Fruit fly (Drosophila melanogaster) whole organism, embryonic: ENCODE data around the gene mRpS10.

Source experiments
- B-H2 ChIP-seq: fragments of 200-800 bp; sonication (Bioruptor generic); optimal IDR thresholded peaks from 2 replicates; lab custom pipeline; 2018; ENCODE audit warnings: missing biosample characterization, mild to moderate bottlenecking, missing genetic modification characterization
- Bdp1 ChIP-seq: fragments of 200-800 bp; sonication (Bioruptor generic); optimal IDR thresholded peaks from 3 replicates; lab custom pipeline; 2016; ENCODE audit warnings: missing biosample characterization, missing genetic modification characterization
- CG12299 ChIP-seq: fragments of 200-800 bp; sonication (Bioruptor generic); optimal IDR thresholded peaks from 2 replicates; lab custom pipeline; 2018; ENCODE audit warnings: missing biosample characterization, mild to moderate bottlenecking, missing genetic modification characterization
- CG12659 ChIP-seq: fragments of 200-800 bp; sonication (Bioruptor generic); optimal IDR thresholded peaks from 3 replicates; lab custom pipeline; 2017; ENCODE audit warnings: mild to moderate bottlenecking, missing biosample characterization, missing genetic modification reagents, missing genetic modification characterization
- CG12769 ChIP-seq: fragments of 200-800 bp; sonication (Bioruptor generic); optimal IDR thresholded peaks from 2 replicates; lab custom pipeline; 2019; ENCODE audit warnings: missing biosample characterization, mild to moderate bottlenecking, missing genetic modification characterization, moderate library complexity
- CG12942 ChIP-seq: fragments of 200-800 bp; sonication (Bioruptor generic); optimal IDR thresholded peaks from 3 replicates; lab custom pipeline; 2016; ENCODE audit warnings: missing biosample characterization, missing genetic modification characterization
- CG14050 ChIP-seq: fragments of 200-800 bp; sonication (Bioruptor generic); IDR thresholded peaks from 3 replicates; pipeline ENCODE4 v1.3.6; 2022; ENCODE audit warnings: missing biosample characterization, missing genetic modification characterization
- CG14965 ChIP-seq: fragments of 200-800 bp; sonication (Bioruptor generic); optimal IDR thresholded peaks from 2 replicates; lab custom pipeline; 2016; ENCODE audit warnings: missing biosample characterization, missing genetic modification characterization, borderline replicate concordance
- CG16815 ChIP-seq: fragments of 200-800 bp; sonication (Bioruptor generic); optimal IDR thresholded peaks from 3 replicates; lab custom pipeline; 2017; ENCODE audit warnings: missing biosample characterization, mild to moderate bottlenecking, missing genetic modification characterization
- CG2875 ChIP-seq: fragments of 200-800 bp; sonication (Bioruptor generic); optimal IDR thresholded peaks from 2 replicates; lab custom pipeline; 2017; ENCODE audit warnings: missing biosample characterization, mild to moderate bottlenecking, missing genetic modification characterization, missing genetic modification reagents
- CG30020 ChIP-seq: fragments of 200-800 bp; optimal IDR thresholded peaks from 2 replicates; lab custom pipeline; 2019; ENCODE audit warnings: missing biosample characterization, mild to moderate bottlenecking, missing genetic modification characterization, moderate library complexity
- CG42726 ChIP-seq: fragments of 200-800 bp; sonication (Bioruptor generic); IDR thresholded peaks from 2 replicates; pipeline ENCODE4 v1.3.6; 2022; ENCODE audit warnings: missing biosample characterization, missing genetic modification characterization; ENCODE audit not compliant: partially characterized antibody
- CG4328 ChIP-seq: fragments of 200-800 bp; sonication (Bioruptor generic); optimal IDR thresholded peaks from 3 replicates; lab custom pipeline; 2017; ENCODE audit warnings: missing biosample characterization, missing genetic modification reagents, missing genetic modification characterization
- CG4854 ChIP-seq: fragments of 200-800 bp; sonication (Bioruptor generic); optimal IDR thresholded peaks from 2 replicates; lab custom pipeline; 2016; ENCODE audit warnings: missing biosample characterization, missing genetic modification characterization, inconsistent platforms
- CG7963 ChIP-seq: fragments of 200-800 bp; sonication (Bioruptor generic); IDR thresholded peaks from 3 replicates; pipeline ENCODE4 v1.3.6; 2022; ENCODE audit warnings: missing biosample characterization, missing genetic modification characterization; ENCODE audit not compliant: partially characterized antibody
- CG8089 ChIP-seq: fragments of 200-800 bp; sonication (Bioruptor generic); optimal IDR thresholded peaks from 3 replicates; lab custom pipeline; 2016; ENCODE audit warnings: missing biosample characterization, missing genetic modification characterization
- CG8944 ChIP-seq: fragments of 200-800 bp; sonication (Bioruptor generic); optimal IDR thresholded peaks from 3 replicates; lab custom pipeline; 2016; ENCODE audit warnings: missing biosample characterization, missing genetic modification characterization
- Dbx ChIP-seq: fragments of 200-800 bp; sonication (Bioruptor generic); IDR thresholded peaks from 3 replicates; pipeline ENCODE4 v1.3.6; 2022; ENCODE audit warnings: missing biosample characterization, missing genetic modification characterization
- Dip3 ChIP-seq: fragments of 200-800 bp; sonication (Bioruptor generic); optimal IDR thresholded peaks from 3 replicates; lab custom pipeline; 2016; ENCODE audit warnings: missing biosample characterization, missing genetic modification characterization
- Fer3 ChIP-seq: fragments of 200-800 bp; sonication (Bioruptor generic); optimal IDR thresholded peaks from 2 replicates; lab custom pipeline; 2018; ENCODE audit warnings: missing biosample characterization, mild to moderate bottlenecking, missing genetic modification characterization, moderate library complexity
- HLH3B ChIP-seq: fragments of 200-800 bp; sonication (Bioruptor generic); IDR thresholded peaks from 2 replicates; pipeline ENCODE4 v1.3.6; 2022; ENCODE audit warnings: missing biosample characterization, missing genetic modification characterization
- HLH4C ChIP-seq: fragments of 200-800 bp; sonication (Bioruptor generic); IDR thresholded peaks from 3 replicates; pipeline ENCODE4 v1.3.6; 2022; ENCODE audit warnings: missing biosample characterization, missing genetic modification characterization; ENCODE audit not compliant: partially characterized antibody
- Hey ChIP-seq: fragments of 200-800 bp; sonication (Bioruptor generic); optimal IDR thresholded peaks from 3 replicates; lab custom pipeline; 2018; ENCODE audit warnings: missing biosample characterization, mild to moderate bottlenecking, missing genetic modification characterization
- Jarid2 ChIP-seq: fragments of 200-800 bp; sonication (Bioruptor generic); optimal IDR thresholded peaks from 3 replicates; lab custom pipeline; 2017; ENCODE audit warnings: mild to moderate bottlenecking, missing biosample characterization, missing genetic modification reagents, missing genetic modification characterization
- Meics ChIP-seq: fragments of 200-800 bp; sonication (Bioruptor generic); optimal IDR thresholded peaks from 2 replicates; lab custom pipeline; 2017; ENCODE audit warnings: missing biosample characterization, mild to moderate bottlenecking, missing genetic modification characterization
- Mes4 ChIP-seq: fragments of 200-800 bp; sonication (Bioruptor generic); optimal IDR thresholded peaks from 2 replicates; lab custom pipeline; 2016; ENCODE audit warnings: missing biosample characterization, missing genetic modification characterization
- Oaz ChIP-seq: fragments of 200-800 bp; sonication (Bioruptor generic); IDR thresholded peaks from 2 replicates; pipeline ENCODE4 v1.3.6; 2022; ENCODE audit warnings: missing biosample characterization, missing genetic modification characterization
- Usf ChIP-seq: fragments of 200-800 bp; sonication (Bioruptor generic); optimal IDR thresholded peaks from 2 replicates; lab custom pipeline; 2017; ENCODE audit warnings: missing genotype, missing biosample characterization, missing genetic modification characterization
- chm ChIP-seq: fragments of 200-800 bp; sonication (Bioruptor generic); IDR thresholded peaks from 2 replicates; pipeline ENCODE4 v1.3.6; 2022; ENCODE audit warnings: missing biosample characterization, missing genetic modification characterization
- crc ChIP-seq: fragments of 200-800 bp; sonication (Bioruptor generic); optimal IDR thresholded peaks from 2 replicates; lab custom pipeline; 2016; ENCODE audit warnings: missing biosample characterization, missing genetic modification characterization
- crol ChIP-seq: fragments of 200-800 bp; sonication (Bioruptor generic); IDR thresholded peaks from 2 replicates; pipeline ENCODE4 v1.3.6; 2022; ENCODE audit warnings: missing biosample characterization, missing genetic modification characterization
- ewg ChIP-seq: fragments of 200-800 bp; sonication (Bioruptor generic); optimal IDR thresholded peaks from 3 replicates; lab custom pipeline; 2017; ENCODE audit warnings: mild to moderate bottlenecking, missing biosample characterization, missing genetic modification reagents, missing genetic modification characterization
- fru ChIP-seq: fragments of >200 bp; optimal IDR thresholded peaks from 2 replicates; lab custom pipeline; 2017
- gfzf ChIP-seq: fragments of 200-800 bp; sonication (Bioruptor generic); optimal IDR thresholded peaks from 2 replicates; lab custom pipeline; 2016; ENCODE audit warnings: missing biosample characterization, mild to moderate bottlenecking, missing genetic modification characterization, moderate library complexity
- jing ChIP-seq: fragments of 200-800 bp; sonication (Bioruptor generic); optimal IDR thresholded peaks from 2 replicates; lab custom pipeline; 2018; ENCODE audit warnings: missing biosample characterization, mild to moderate bottlenecking, missing genetic modification characterization
- ken ChIP-seq: fragments of 200-800 bp; sonication (Bioruptor generic); IDR thresholded peaks from 3 replicates; pipeline ENCODE4 v1.3.6; 2022; ENCODE audit warnings: missing biosample characterization, missing genetic modification characterization
- nau ChIP-seq: fragments of 200-800 bp; sonication (Bioruptor generic); optimal IDR thresholded peaks from 3 replicates; lab custom pipeline; 2017; ENCODE audit warnings: missing biosample characterization, mild to moderate bottlenecking, missing genetic modification characterization, missing genetic modification reagents
- odd ChIP-seq: fragments of 200-800 bp; sonication (Bioruptor generic); optimal IDR thresholded peaks from 2 replicates; lab custom pipeline; 2017; ENCODE audit warnings: missing biosample characterization, mild to moderate bottlenecking, missing genetic modification characterization
- org-1 ChIP-seq: fragments of 200-800 bp; sonication (Bioruptor generic); optimal IDR thresholded peaks from 2 replicates; lab custom pipeline; 2017; ENCODE audit warnings: missing biosample characterization, missing genetic modification characterization
- p53 ChIP-seq: fragments of 200-800 bp; sonication (Bioruptor generic); optimal IDR thresholded peaks from 2 replicates; lab custom pipeline; 2016; ENCODE audit warnings: missing biosample characterization, missing genetic modification characterization
- pnt ChIP-seq: fragments of 200-800 bp; sonication (Bioruptor generic); optimal IDR thresholded peaks from 3 replicates; lab custom pipeline; 2016; ENCODE audit warnings: missing biosample characterization, missing genetic modification characterization
- pros ChIP-seq: fragments of 200-800 bp; sonication (Bioruptor generic); optimal IDR thresholded peaks from 3 replicates; lab custom pipeline; 2019; ENCODE audit warnings: missing biosample characterization, mild to moderate bottlenecking, missing genetic modification characterization, moderate library complexity
- repo ChIP-seq: fragments of 200-800 bp; sonication (Bioruptor generic); optimal IDR thresholded peaks from 2 replicates; lab custom pipeline; 2016; ENCODE audit warnings: missing biosample characterization, missing genetic modification characterization
- sens ChIP-seq: fragments of 200-800 bp; sonication (Bioruptor generic); peaks from one replicate; lab custom pipeline; 2016; ENCODE audit warnings: missing biosample characterization, missing genetic modification characterization
- slbo ChIP-seq: fragments of 200-800 bp; sonication (Bioruptor generic); IDR thresholded peaks from 2 replicates; pipeline ENCODE4 v1.3.6; 2022; ENCODE audit warnings: missing biosample characterization, missing genetic modification characterization
- tna ChIP-seq: fragments of 200-800 bp; sonication (Bioruptor generic); IDR thresholded peaks from 2 replicates; pipeline ENCODE4 v1.3.6; 2022; ENCODE audit warnings: missing biosample characterization, missing genetic modification characterization; ENCODE audit not compliant: partially characterized antibody
- tx ChIP-seq: fragments of 200-800 bp; sonication (Bioruptor generic); optimal IDR thresholded peaks from 2 replicates; lab custom pipeline; 2016; ENCODE audit warnings: missing biosample characterization, missing genetic modification characterization
- wdn ChIP-seq: fragments of 200-800 bp; sonication (Bioruptor generic); IDR thresholded peaks from 2 replicates; pipeline ENCODE4 v1.3.6; 2022; ENCODE audit warnings: missing biosample characterization, missing genetic modification characterization
- zfh2 ChIP-seq: fragments of 200-800 bp; sonication (Bioruptor generic); optimal IDR thresholded peaks from 2 replicates; lab custom pipeline; 2016; ENCODE audit warnings: missing biosample characterization, missing genetic modification characterization

Gene mRpS10

DNA sequence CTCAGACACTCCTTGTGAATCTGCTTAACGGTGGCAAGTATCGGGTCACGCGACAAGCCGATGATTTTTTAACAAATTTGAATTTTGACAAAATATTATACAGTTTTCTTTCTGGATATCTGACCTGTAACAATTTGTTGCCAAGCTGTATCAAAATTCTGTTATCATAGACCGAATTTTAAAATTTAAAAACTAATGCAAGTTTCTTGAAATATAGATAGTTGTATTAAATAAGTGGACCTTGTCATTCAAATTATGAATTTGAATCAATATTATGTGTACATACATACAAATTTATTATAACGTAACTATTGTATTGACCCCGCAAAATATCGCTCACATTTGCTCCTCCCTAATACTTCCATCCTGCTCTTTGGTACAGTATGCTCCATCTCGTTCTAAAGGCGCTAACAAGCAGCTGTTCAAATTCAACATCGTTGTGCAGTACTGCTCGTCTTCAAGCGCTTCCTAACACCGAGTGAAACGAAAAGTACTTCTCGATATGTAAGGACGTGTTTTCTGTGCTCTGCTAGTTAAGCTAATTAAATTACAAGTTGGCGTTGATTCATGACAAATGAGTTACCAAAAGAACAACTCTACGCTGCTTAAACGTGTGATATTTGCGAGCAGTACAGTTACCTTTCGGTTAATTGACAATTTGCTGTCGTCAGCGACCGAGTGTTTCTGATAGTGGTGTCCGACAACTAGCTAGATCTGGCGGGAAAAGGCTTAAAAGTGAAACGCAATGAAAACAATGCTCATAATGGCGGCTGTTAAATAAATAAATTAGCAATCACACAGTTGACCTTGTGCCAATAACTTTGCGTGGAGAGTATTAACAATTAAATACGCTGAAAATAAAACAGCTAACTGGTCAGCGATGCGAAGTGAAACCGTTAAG, 33.1 kb upstream of the mRpS10 start, which contains the start of the genes Kpc1 and CG42542 (continued):
- peak; percentile 58 for TF ChIP-seq repo
- TF ChIP-seq Dbx, result peak; percentile 89
- no peak for TF ChIP-seq fru (lab: Kevin White, UChicago)
- peak; percentile 84 for TF ChIP-seq CG42726 (GFP tag; lab: Robert Waterston, UW)
- no peak for TF ChIP-seq Jarid2 (GFP tag; lab: Kevin White, UChicago)
- peak; percentile 67 for TF ChIP-seq ken
- TF ChIP-seq CG2875 (GFP tag; lab: Kevin White, UChicago), result no peak
- TF ChIP-seq CG16815 (GFP tag; lab: Kevin White, UChicago), result peak; percentile 77
- TF ChIP-seq Fer3 (tag; lab: Kevin White, UChicago), result no peak
- peak; percentile 56 for TF ChIP-seq CG8089
- peak; percentile 69 for TF ChIP-seq CG12942 (GFP tag; lab: Kevin White, UChicago)
- TF ChIP-seq Dip3 (GFP tag; lab: Kevin White, UChicago), result peak; percentile 73
- TF ChIP-seq CG8944 (GFP tag; lab: Kevin White, UChicago), result peak; percentile 59
- peak; percentile 36 for TF ChIP-seq Bdp1 (GFP tag; lab: Kevin White, UChicago)
- no peak for TF ChIP-seq crol (GFP tag; lab: Robert Waterston, UW)
- TF ChIP-seq Hey (tag; lab: Kevin White, UChicago), result no peak
- TF ChIP-seq CG4854 (GFP tag; lab: Kevin White, UChicago), result no peak
- TF ChIP-seq pros (GFP tag; lab: Kevin White, UChicago), result no peak
- TF ChIP-seq HLH3B (GFP tag; lab: Robert Waterston, UW), result peak; percentile 47; the same call in 1 of the 2 replicates
- peak; percentile 23 for TF ChIP-seq gfzf
- TF ChIP-seq jing (GFP tag; lab: Kevin White, UChicago), result peak; percentile 7
- TF ChIP-seq slbo (GFP tag; lab: Robert Waterston, UW), result peak; percentile 81
- TF ChIP-seq Meics, result peak; percentile 64
- TF ChIP-seq CG14965 (GFP tag; lab: Kevin White, UChicago), result no peak
- peak; percentile 60 for TF ChIP-seq pnt (GFP tag; lab: Kevin White, UChicago)
- peak; percentile 9 for TF ChIP-seq org-1
- peak; percentile 93 for TF ChIP-seq sens (GFP tag; lab: Kevin White, UChicago)
- peak; percentile 82 for TF ChIP-seq tna
- no peak for TF ChIP-seq CG12299
- peak; percentile 64; the same call in 1 of the 2 replicates for TF ChIP-seq chm (GFP tag; lab: Robert Waterston, UW)
- TF ChIP-seq CG12659 (GFP tag; lab: Kevin White, UChicago), result peak; percentile 80
- TF ChIP-seq crc, result peak; percentile 8
- TF ChIP-seq CG30020 (tag; lab: Kevin White, UChicago), result peak; percentile 54
- TF ChIP-seq CG7963, result peak; percentile 28; the same call in 2 of the 3 replicates
- no peak for TF ChIP-seq Oaz (GFP tag; lab: Robert Waterston, UW)
- TF ChIP-seq tx (GFP tag; lab: Kevin White, UChicago), result peak; percentile 60
- peak; percentile 83 for TF ChIP-seq zfh2 (GFP tag; lab: Kevin White, UChicago)
- TF ChIP-seq nau (GFP tag; lab: Kevin White, UChicago), result no peak
- peak; percentile 34; the same call in 2 of the 3 replicates for TF ChIP-seq CG14050 (GFP tag; lab: Robert Waterston, UW)
- peak; percentile 31 for TF ChIP-seq Usf (GFP tag; lab: Kevin White, UChicago)
- peak; percentile 79 for TF ChIP-seq B-H2 (GFP tag; lab: Kevin White, UChicago)
- peak; percentile 10 for TF ChIP-seq Mes4 (GFP tag; lab: Kevin White, UChicago)
- no peak for TF ChIP-seq p53 (GFP tag; lab: Kevin White, UChicago)
- TF ChIP-seq odd (GFP tag; lab: Kevin White, UChicago), result no peak
- peak; percentile 86 for TF ChIP-seq HLH4C (GFP tag; lab: Robert Waterston, UW)
- TF ChIP-seq ewg (GFP tag; lab: Kevin White, UChicago), result peak; percentile 23
- TF ChIP-seq wdn (GFP tag; lab: Robert Waterston, UW), result peak; percentile 56
- peak; percentile 50 for TF ChIP-seq CG4328
- TF ChIP-seq CG12769, result no peak
